Worm (Caenorhabditis elegans): ENCODE measurements around the gene C02B4.3.

- TF ChIP-seq zip-5 (tag; optimal IDR thresholded peaks at IDR 0.05) (no peak), elt-4 (tag; optimal IDR thresholded peaks at IDR 0.05) (no peak), ama-1 (optimal IDR thresholded peaks at IDR 0.05) (no peak), nhr-11 (tag; optimal IDR thresholded peaks at IDR 0.05) (no peak)
Measured at ce11 chrX:12679603-12680002, 20.0 kb upstream of the C02B4.3 start.

Data from whole organism, late embryonic.